Fruit fly (Drosophila melanogaster) whole organism, wandering third instar larva: ENCODE data around the gene CG43673.
A peak's percentile ranks its signal among the peaks of the same experiment; 100 is the strongest.

ENCODE experiments used
- Abd-B ChIP-seq: fragments of >200 bp; optimal IDR thresholded peaks from 2 replicates; lab custom pipeline; 2017; ENCODE audit warnings: missing biosample characterization, missing genetic modification characterization
- CG32264 ChIP-seq: fragments of 200-800 bp; sonication (Bioruptor generic); optimal IDR thresholded peaks from 2 replicates; lab custom pipeline; 2016; ENCODE audit warnings: missing biosample characterization, missing genetic modification characterization
- CG9705 ChIP-seq: fragments of 200-800 bp; sonication (Bioruptor generic); optimal IDR thresholded peaks from 2 replicates; lab custom pipeline; 2018; ENCODE audit warnings: missing biosample characterization, mild to moderate bottlenecking, missing genetic modification characterization
- CrebA ChIP-seq: fragments of 200-800 bp; sonication (Bioruptor generic); optimal IDR thresholded peaks from 2 replicates; lab custom pipeline; 2016; ENCODE audit warnings: missing biosample characterization, mild to moderate bottlenecking, missing genetic modification characterization, borderline replicate concordance
- Dfd ChIP-seq: fragments of >200 bp; optimal IDR thresholded peaks from 2 replicates; lab custom pipeline; 2017; ENCODE audit warnings: missing biosample characterization, missing genetic modification characterization
- Dif ChIP-seq: fragments of 200-275, 200-300 bp; sonication (Bioruptor generic); optimal IDR thresholded peaks from 2 replicates; lab custom pipeline; 2018; ENCODE audit warnings: missing biosample characterization, missing genetic modification characterization; ENCODE audit not compliant: partially characterized antibody
- GATAd ChIP-seq: sonication (Bioruptor generic); optimal IDR thresholded peaks from 2 replicates; lab custom pipeline; 2016; ENCODE audit warnings: missing biosample characterization, missing genetic modification characterization
- HLH106 ChIP-seq: fragments of 200-800 bp; optimal IDR thresholded peaks from 3 replicates; lab custom pipeline; 2019; ENCODE audit warnings: missing biosample characterization, mild to moderate bottlenecking, missing genetic modification characterization, moderate library complexity
- Hnf4 ChIP-seq: fragments of 200-800 bp; sonication (Bioruptor generic); optimal IDR thresholded peaks from 2 replicates; lab custom pipeline; 2016; ENCODE audit warnings: missing biosample characterization, mild to moderate bottlenecking, missing genetic modification characterization
- Hr78 ChIP-seq: fragments of >200 bp; optimal IDR thresholded peaks from 2 replicates; lab custom pipeline; 2017; ENCODE audit warnings: missing biosample characterization, missing genetic modification characterization
- Hr83 ChIP-seq: fragments of 200-300 bp; sonication (Bioruptor generic); optimal IDR thresholded peaks from 2 replicates; lab custom pipeline; 2016; ENCODE audit warnings: missing biosample characterization, mild to moderate bottlenecking, missing genetic modification characterization, moderate library complexity; ENCODE audit not compliant: poor library complexity, severe bottlenecking
- Jra ChIP-seq: sonication (Bioruptor generic); optimal IDR thresholded peaks from 2 replicates; lab custom pipeline; 2016; ENCODE audit warnings: missing biosample characterization, missing genetic modification characterization
- Mio ChIP-seq: sonication (Bioruptor generic); optimal IDR thresholded peaks from 2 replicates; lab custom pipeline; 2016; ENCODE audit warnings: missing biosample characterization, missing genetic modification characterization
- Myc ChIP-seq: fragments of >200 bp; optimal IDR thresholded peaks from 2 replicates; lab custom pipeline; 2017
- N ChIP-seq: fragments of >200 bp; optimal IDR thresholded peaks from 2 replicates; lab custom pipeline; 2018; ENCODE audit warnings: missing biosample characterization, missing external identifiers, missing genetic modification characterization
- OdsH ChIP-seq: fragments of 200-800 bp; sonication (Bioruptor generic); optimal IDR thresholded peaks from 2 replicates; lab custom pipeline; 2016; ENCODE audit warnings: missing biosample characterization, mild to moderate bottlenecking, missing genetic modification characterization
- Rel ChIP-seq, 2 experiments: fragments of 200-800 bp; sonication (Bioruptor generic) in 1 of 2; optimal IDR thresholded peaks; 2 replicates in 1 of 2; 3 replicates in 1 of 2; lab custom pipeline; 2016 to 2019; ENCODE audit warnings: mild to moderate bottlenecking in 2 of 2, missing biosample characterization in 2 of 2, missing genetic modification characterization in 2 of 2, moderate library complexity in 1 of 2
- Sp1 ChIP-seq: fragments of 200-800 bp; sonication (Bioruptor generic); optimal IDR thresholded peaks from 3 replicates; lab custom pipeline; 2019; ENCODE audit warnings: missing biosample characterization, mild to moderate bottlenecking, missing genetic modification characterization, moderate library complexity
- Vsx2 ChIP-seq: fragments of 200-300, 225-300 bp; sonication (Bioruptor generic); optimal IDR thresholded peaks from 2 replicates; lab custom pipeline; 2018; ENCODE audit warnings: missing biosample characterization, missing genetic modification characterization; ENCODE audit not compliant: partially characterized antibody
- br ChIP-seq: fragments of 200-800 bp; sonication (Bioruptor generic); optimal IDR thresholded peaks from 2 replicates; lab custom pipeline; 2016; ENCODE audit warnings: missing biosample characterization, missing genetic modification characterization
- brk ChIP-seq: fragments of 200-800 bp; sonication (Bioruptor generic); optimal IDR thresholded peaks from 2 replicates; lab custom pipeline; 2016; ENCODE audit warnings: missing biosample characterization, mild to moderate bottlenecking, missing genetic modification characterization
- dl ChIP-seq, 2 experiments: fragments of 175-275, 200-275 bp in 1 of 2; fragments of 200-275 bp in 1 of 2; sonication (Bioruptor generic); optimal IDR thresholded peaks; lab custom pipeline; 2018; ENCODE audit warnings: mild to moderate bottlenecking in 2 of 2, missing biosample characterization in 2 of 2, missing genetic modification characterization in 2 of 2, moderate library complexity in 2 of 2; ENCODE audit not compliant: partially characterized antibody in 2 of 2, insufficient read depth in 1 of 2
- dmrt93B ChIP-seq: fragments of 200-800 bp; sonication (Bioruptor generic); optimal IDR thresholded peaks from 2 replicates; lab custom pipeline; 2018; ENCODE audit warnings: missing biosample characterization, mild to moderate bottlenecking, missing genetic modification characterization
- dsf ChIP-seq: sonication (Bioruptor generic); optimal IDR thresholded peaks from 2 replicates; lab custom pipeline; 2016; ENCODE audit warnings: missing biosample characterization, missing genetic modification characterization, borderline replicate concordance
- ey ChIP-seq: fragments of 200-800 bp; sonication (Bioruptor generic); optimal IDR thresholded peaks from 2 replicates; lab custom pipeline; 2016; ENCODE audit warnings: missing biosample characterization, missing genetic modification characterization
- foxo ChIP-seq, 2 experiments: fragments of 200-800 bp; sonication (Bioruptor generic); optimal IDR thresholded peaks; 2 replicates in 1 of 2; 3 replicates in 1 of 2; lab custom pipeline; 2016 to 2017; ENCODE audit warnings: missing biosample characterization in 2 of 2, missing genetic modification characterization in 2 of 2
- fru ChIP-seq: fragments of 200-800 bp; sonication (Bioruptor generic); optimal IDR thresholded peaks from 3 replicates; lab custom pipeline; 2016; ENCODE audit warnings: missing biosample characterization, mild to moderate bottlenecking, missing genetic modification characterization
- h ChIP-seq: fragments of 200-800 bp; sonication (Bioruptor generic); optimal IDR thresholded peaks from 3 replicates; lab custom pipeline; 2016; ENCODE audit warnings: missing biosample characterization, mild to moderate bottlenecking, missing genetic modification characterization
- jim ChIP-seq: fragments of 175-275, 200-325 bp; sonication (Bioruptor generic); optimal IDR thresholded peaks from 2 replicates; lab custom pipeline; 2016; ENCODE audit warnings: missing biosample characterization, mild to moderate bottlenecking, missing genetic modification characterization
- lola ChIP-seq: fragments of >200 bp; optimal IDR thresholded peaks from 2 replicates; lab custom pipeline; 2017; ENCODE audit warnings: missing biosample characterization, missing genetic modification characterization
- pan ChIP-seq: fragments of >200 bp; optimal IDR thresholded peaks from 2 replicates; lab custom pipeline; 2017
- psq ChIP-seq: fragments of 200-800 bp; sonication (Bioruptor generic); optimal IDR thresholded peaks from 3 replicates; lab custom pipeline; 2017; ENCODE audit warnings: missing biosample characterization, mild to moderate bottlenecking, missing genetic modification characterization, moderate library complexity
- rgr ChIP-seq: fragments of 200-800 bp; sonication (Bioruptor generic); optimal IDR thresholded peaks from 3 replicates; lab custom pipeline; 2016; ENCODE audit warnings: missing biosample characterization, mild to moderate bottlenecking, missing genetic modification characterization
- sage ChIP-seq: fragments of 200-800 bp; sonication (Bioruptor generic); optimal IDR thresholded peaks from 2 replicates; lab custom pipeline; 2016; ENCODE audit warnings: missing biosample characterization, mild to moderate bottlenecking, missing genetic modification characterization
- sv ChIP-seq: fragments of 200-800 bp; sonication (Bioruptor generic); optimal IDR thresholded peaks from 3 replicates; lab custom pipeline; 2016; ENCODE audit warnings: missing biosample characterization, missing genetic modification characterization
- tai ChIP-seq: sonication (Bioruptor generic); optimal IDR thresholded peaks from 2 replicates; lab custom pipeline; 2016; ENCODE audit warnings: missing biosample characterization, missing genetic modification characterization
- usp ChIP-seq: fragments of >200 bp; optimal IDR thresholded peaks from 2 replicates; lab custom pipeline; 2017; ENCODE audit warnings: missing biosample characterization, missing genetic modification characterization
- woc ChIP-seq: sonication (Bioruptor generic); optimal IDR thresholded peaks from 2 replicates; lab custom pipeline; 2016; ENCODE audit warnings: missing biosample characterization, mild to moderate bottlenecking, missing genetic modification characterization

CG43673 gene

dm6 chrX:15785429-15786239, 6.7 kb downstream of the CG43673 start, which contains the start of the genes Paf-AHalpha and mRpS30:
Gene Paf-AHalpha (minus strand): TSS chrX:15785583.
Gene mRpS30 (plus strand): TSS chrX:15786047.
- TF ChIP-seq ey (no peak), Mio (GFP tag; lab: Kevin White, UChicago) (no peak), Hr83 (GFP tag; lab: Kevin White, UChicago) (peak; percentile 45), GATAd (GFP tag; lab: Kevin White, UChicago) (no peak), Jra (GFP tag; lab: Kevin White, UChicago) (peak; percentile 22), Vsx2 (GFP tag; lab: Kevin White, UChicago) (no peak), woc (GFP tag; lab: Kevin White, UChicago) (no peak)
- TF ChIP-seq, all 38 proteins: peak for 2

dm6 chrX:15786242-15786641, 7.3 kb downstream of the CG43673 start:
- TF ChIP-seq foxo (GFP tag; optimal IDR thresholded peaks at IDR 0.05; lab: Kevin White, UChicago) (no peak), lola (no peak), dmrt93B (GFP tag; lab: Kevin White, UChicago) (no peak), Myc (lab: Kevin White, UChicago) (no peak), woc (GFP tag; lab: Kevin White, UChicago) (no peak), Dfd (no peak)

- no peak for TF ChIP-seq usp (GFP tag; lab: Kevin White, UChicago)
- TF ChIP-seq Rel (GFP tag; optimal IDR thresholded peaks at IDR 0.05; lab: Kevin White, UChicago), result no peak
- no peak for TF ChIP-seq Rel (tag; optimal IDR thresholded peaks at IDR 0.05; lab: Kevin White, UChicago)
- TF ChIP-seq fru, result peak; percentile 5
- TF ChIP-seq lola, result no peak
- no peak for TF ChIP-seq Abd-B (GFP tag; lab: Kevin White, UChicago)
- peak; percentile 9 for TF ChIP-seq HLH106 (tag; lab: Kevin White, UChicago)
- no peak for TF ChIP-seq Mio (GFP tag; lab: Kevin White, UChicago)
- no peak for TF ChIP-seq GATAd (GFP tag; lab: Kevin White, UChicago)
- no peak for TF ChIP-seq woc (GFP tag; lab: Kevin White, UChicago)
- TF ChIP-seq sage, result peak; percentile 34
- TF ChIP-seq Hr78, result no peak
- no peak for TF ChIP-seq Myc (lab: Kevin White, UChicago)
- TF ChIP-seq CrebA, result no peak
- TF ChIP-seq N (GFP tag; lab: Kevin White, UChicago), result no peak
- peak; percentile 12 for TF ChIP-seq CG32264 (GFP tag; lab: Kevin White, UChicago)
- no peak for TF ChIP-seq brk (GFP tag; lab: Kevin White, UChicago)
- TF ChIP-seq pan (lab: Kevin White, UChicago), result no peak
- TF ChIP-seq psq (GFP tag; lab: Kevin White, UChicago), result peak; percentile 15
- peak; percentile 41 for TF ChIP-seq CG9705 (GFP tag; lab: Kevin White, UChicago)
- peak; percentile 52 for TF ChIP-seq Hr83 (GFP tag; lab: Kevin White, UChicago)
- TF ChIP-seq Vsx2 (GFP tag; lab: Kevin White, UChicago), result no peak
- TF ChIP-seq OdsH, result peak; percentile 66
- no peak for TF ChIP-seq dl (GFP tag; optimal IDR thresholded peaks at IDR 0.05; lab: Kevin White, UChicago; ENCODE audit: insufficient read depth in 1 of 2, partially characterized antibody in 2 of 2)
- TF ChIP-seq Hnf4 (GFP tag; lab: Kevin White, UChicago), result peak; percentile 40
- TF ChIP-seq Sp1 (GFP tag; lab: Kevin White, UChicago), result peak; percentile 70
- peak; percentile 50 for TF ChIP-seq h (GFP tag; lab: Kevin White, UChicago)
- no peak for TF ChIP-seq tai (GFP tag; lab: Kevin White, UChicago)
- no peak for TF ChIP-seq Dif (GFP tag; lab: Kevin White, UChicago)
- no peak for TF ChIP-seq dsf (GFP tag; lab: Kevin White, UChicago)
- peak; percentile 45 for TF ChIP-seq rgr
- TF ChIP-seq dmrt93B (GFP tag; lab: Kevin White, UChicago), result no peak
- no peak for TF ChIP-seq ey
- no peak for TF ChIP-seq sv
- peak in 1 of 2 experiments; percentile 30 for TF ChIP-seq foxo (GFP tag; optimal IDR thresholded peaks at IDR 0.05; lab: Kevin White, UChicago)
- TF ChIP-seq br (GFP tag; lab: Kevin White, UChicago), result no peak
- TF ChIP-seq Dfd, result no peak
- no peak for TF ChIP-seq jim (GFP tag; lab: Kevin White, UChicago)
- TF ChIP-seq Jra (GFP tag; lab: Kevin White, UChicago), result no peak
Measured at dm6 chrX:15788235-15789187, 9.6 kb downstream of the CG43673 start, which contains the start of gene Rhp. Gene Rhp (plus strand): TSS chrX:15788897.
